Worm (Caenorhabditis elegans) whole organism, L2 larva: ENCODE measurements around the gene nas-21.

ENCODE experiments used
- ceh-82 ChIP-seq: fragments of 150-350 bp; optimal IDR thresholded peaks from 2 replicates; lab custom pipeline; 2014; ENCODE audit warnings: missing biosample characterization, missing genetic modification characterization
- egl-27 ChIP-seq: sonication (generic microtip); optimal IDR thresholded peaks from 3 replicates; lab custom pipeline; 2017; ENCODE audit warnings: missing biosample characterization, missing genetic modification reagents, missing genetic modification characterization

DNA sequence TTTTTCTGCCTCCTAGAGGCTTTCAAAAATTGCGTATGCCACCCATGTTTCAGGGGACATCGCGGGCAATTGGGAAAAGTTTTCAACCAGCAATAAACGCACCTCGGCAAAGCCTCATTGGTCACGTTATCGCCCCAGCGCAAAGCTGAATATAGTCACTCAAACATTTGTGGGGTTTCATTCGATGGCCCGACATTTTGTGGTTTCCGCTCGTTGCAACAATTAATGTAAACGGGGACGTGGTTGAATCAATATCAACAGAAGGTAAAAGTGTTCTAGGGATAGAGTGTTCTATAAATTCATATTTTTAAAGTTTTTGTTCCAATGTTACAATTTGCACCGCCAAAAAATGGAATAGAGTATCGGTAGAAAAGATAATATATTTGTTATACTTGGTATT lies 15.9 kb downstream of the nas-21 start:
- no peak for TF ChIP-seq egl-27 (tag; lab: Kevin White, UChicago)
- no peak for TF ChIP-seq ceh-82 (tag; lab: Kevin White, UChicago)
